Worm (Caenorhabditis elegans): ENCODE data around the gene bath-28.

bath-28 gene

ce11 chrII:3367100-3367499 lies 22.3 kb upstream of the bath-28 start, which contains the start of gene Y49F6C.6:
TSS of gene Y49F6C.6 (minus strand) at chrII:3367200.
- no peak for TF ChIP-seq ces-1 (GFP tag; optimal IDR thresholded peaks at IDR 0.05)
- TF ChIP-seq hlh-17 (GFP tag; optimal IDR thresholded peaks at IDR 0.05; ENCODE audit: borderline replicate concordance), result no peak
- TF ChIP-seq fkh-8 (tag; optimal IDR thresholded peaks at IDR 0.05), result no peak
- TF ChIP-seq snpc-4 (tag; optimal IDR thresholded peaks at IDR 0.05), result no peak
- no peak for TF ChIP-seq ets-5 (GFP tag; IDR thresholded peaks at IDR 0.05)
- no peak for TF ChIP-seq nhr-237 (tag; optimal IDR thresholded peaks at IDR 0.05)
- no peak for TF ChIP-seq egl-27 (tag; optimal IDR thresholded peaks at IDR 0.05)
- no peak for TF ChIP-seq elt-2 (tag; optimal IDR thresholded peaks at IDR 0.05)
- TF ChIP-seq nhr-19 (GFP tag; conservative IDR thresholded peaks at IDR 0.05), result no peak
- TF ChIP-seq C04F5.9 (tag; optimal IDR thresholded peaks at IDR 0.05), result no peak
- TF ChIP-seq nhr-11 (tag; optimal IDR thresholded peaks at IDR 0.05), result no peak
- TF ChIP-seq ama-1 (optimal IDR thresholded peaks at IDR 0.05), result no peak
- TF ChIP-seq mdl-1 (tag; optimal IDR thresholded peaks at IDR 0.05), result no peak
- no peak for TF ChIP-seq irx-1 (tag; optimal IDR thresholded peaks at IDR 0.05)
- no peak for TF ChIP-seq ceh-63 (GFP tag; optimal IDR thresholded peaks at IDR 0.05)
- no peak for TF ChIP-seq lin-35 (GFP tag; optimal IDR thresholded peaks at IDR 0.05)
- no peak for TF ChIP-seq tbx-2 (tag; optimal IDR thresholded peaks at IDR 0.05)
- no peak for TF ChIP-seq nhr-47 (tag; optimal IDR thresholded peaks at IDR 0.05)

- no peak for TF ChIP-seq pax-3 (tag; optimal IDR thresholded peaks at IDR 0.05)
- TF ChIP-seq nhr-20 (tag; optimal IDR thresholded peaks at IDR 0.05), result no peak
- no peak for TF ChIP-seq dpl-1 (GFP tag; optimal IDR thresholded peaks at IDR 0.05)
- TF ChIP-seq lin-39 (tag; optimal IDR thresholded peaks at IDR 0.05), result no peak
Observed at ce11 chrII:3358834-3359233, 14.1 kb upstream of the bath-28 start, which contains the start of the genes lido-14 and bath-27. TSS of gene lido-14 (plus strand) at chrII:3359134. TSS of gene bath-27 (plus strand) at chrII:3359139.

ce11 chrII:3349820-3350291 lies 5.1 kb upstream of the bath-28 start, which contains the start of gene F14D2.8:
TSS of gene F14D2.8 (minus strand) at chrII:3349870.
- TF ChIP-seq ceh-82 (tag; optimal IDR thresholded peaks at IDR 0.05) (no peak), lir-3 (tag; optimal IDR thresholded peaks at IDR 0.05; ENCODE audit: poor library complexity) (no peak), fkh-8 (tag; optimal IDR thresholded peaks at IDR 0.05) (no peak), mep-1 (tag; optimal IDR thresholded peaks at IDR 0.05) (no peak), sup-37 (GFP tag; optimal IDR thresholded peaks at IDR 0.05) (no peak), F16B12.6 (tag; optimal IDR thresholded peaks at IDR 0.05) (no peak), lin-35 (GFP tag; optimal IDR thresholded peaks at IDR 0.05) (no peak), nhr-47 (tag; optimal IDR thresholded peaks at IDR 0.05) (no peak), irx-1 (tag; optimal IDR thresholded peaks at IDR 0.05) (no peak), unc-130 (tag; optimal IDR thresholded peaks at IDR 0.05) (no peak), mab-9 (GFP tag; IDR thresholded peaks at IDR 0.05) (no peak), nhr-77 (tag; optimal IDR thresholded peaks at IDR 0.05) (no peak), dsc-1 (tag; optimal IDR thresholded peaks at IDR 0.05) (no peak), nhr-11 (tag; optimal IDR thresholded peaks at IDR 0.05) (no peak), nhr-12 (tag; optimal IDR thresholded peaks at IDR 0.05) (no peak), unc-86 (tag; optimal IDR thresholded peaks at IDR 0.05) (no peak), Y116A8C.19 (tag; optimal IDR thresholded peaks at IDR 0.05; ENCODE audit: borderline replicate concordance) (no peak), skn-1 (tag; optimal IDR thresholded peaks at IDR 0.05) (no peak), egl-27 (tag; optimal IDR thresholded peaks at IDR 0.05) (no peak)

ce11 chrII:3347940-3348610 lies 3.3 kb upstream of the bath-28 start, which contains the start of the genes F14D2.14 and bath-29:
TSS of gene F14D2.14 (minus strand) at chrII:3347990.
TSS of gene bath-29 (plus strand) at chrII:3348560.
- TF ChIP-seq lin-14 (GFP tag; optimal IDR thresholded peaks at IDR 0.05) (no peak), fkh-4 (tag; optimal IDR thresholded peaks at IDR 0.05; ENCODE audit: borderline replicate concordance) (no peak), unc-86 (tag; optimal IDR thresholded peaks at IDR 0.05) (no peak), nhr-28 (tag; optimal IDR thresholded peaks at IDR 0.05) (no peak), C16A3.4 (tag; optimal IDR thresholded peaks at IDR 0.05) (no peak), mdl-1 (tag; optimal IDR thresholded peaks at IDR 0.05) (no peak), vab-15 (tag; optimal IDR thresholded peaks at IDR 0.05) (no peak), nhr-11 (tag; optimal IDR thresholded peaks at IDR 0.05) (no peak), aha-1 (tag; optimal IDR thresholded peaks at IDR 0.05) (no peak)

Measured in whole organism, L1 larva.